Worm (Caenorhabditis elegans) whole organism, L2 larva: Measurements from ENCODE around the gene mvk-1.
A peak's percentile ranks its signal among the peaks of the same experiment; 100 is the strongest.

Experiments used
- C34F6.9 ChIP-seq: fragments of 150-350 bp; optimal IDR thresholded peaks from 2 replicates; lab custom pipeline; 2014; ENCODE audit warnings: missing biosample characterization, missing genetic modification characterization
- F13H6.1 ChIP-seq: sonication (generic microtip); optimal IDR thresholded peaks from 2 replicates; lab custom pipeline; 2016; ENCODE audit warnings: missing genetic modification characterization, missing compliant biosample characterization
- R02D3.7 ChIP-seq: fragments of 150-350 bp; optimal IDR thresholded peaks from 2 replicates; lab custom pipeline; 2014; ENCODE audit warnings: missing biosample characterization, missing genetic modification characterization
- Y55F3AM.14 ChIP-seq: fragments of 200-800 bp; sonication (Bioruptor generic); optimal IDR thresholded peaks from 2 replicates; lab custom pipeline; 2018; ENCODE audit warnings: mild to moderate bottlenecking, missing genetic modification characterization, missing compliant biosample characterization
- ZK546.5 ChIP-seq: sonication (generic microtip); optimal IDR thresholded peaks from 2 replicates; lab custom pipeline; 2017; ENCODE audit warnings: missing biosample characterization, missing genetic modification characterization
- alr-1 ChIP-seq: fragments of 150-350 bp; optimal IDR thresholded peaks from 2 replicates; lab custom pipeline; 2014; ENCODE audit warnings: missing biosample characterization, missing genetic modification characterization
- aly-2 ChIP-seq: fragments of 150-350 bp; optimal IDR thresholded peaks from 2 replicates; lab custom pipeline; 2014; ENCODE audit warnings: missing biosample characterization, missing genetic modification characterization
- ama-1 ChIP-seq: fragments of 150-350 bp; optimal IDR thresholded peaks from 2 replicates; lab custom pipeline; 2018; ENCODE audit warnings: inconsistent platforms
- blmp-1 ChIP-seq: sonication (generic microtip); optimal IDR thresholded peaks from 2 replicates; lab custom pipeline; 2017; ENCODE audit warnings: missing genetic modification characterization, mild to moderate bottlenecking, missing compliant biosample characterization, antibody characterized with exemption, moderate library complexity; ENCODE audit not compliant: insufficient read depth
- ceh-16 ChIP-seq: fragments of 150-350 bp; optimal IDR thresholded peaks from 2 replicates; lab custom pipeline; 2014; ENCODE audit warnings: missing biosample characterization, missing genetic modification characterization
- ceh-82 ChIP-seq: fragments of 150-350 bp; optimal IDR thresholded peaks from 2 replicates; lab custom pipeline; 2014; ENCODE audit warnings: missing biosample characterization, missing genetic modification characterization
- crh-2 ChIP-seq: sonication (generic microtip); optimal IDR thresholded peaks from 2 replicates; lab custom pipeline; 2017; ENCODE audit warnings: missing biosample characterization, missing genetic modification characterization
- dmd-4 ChIP-seq: sonication (generic microtip); optimal IDR thresholded peaks from 2 replicates; lab custom pipeline; 2017; ENCODE audit warnings: missing biosample characterization, missing genetic modification characterization
- egl-27 ChIP-seq: sonication (generic microtip); optimal IDR thresholded peaks from 3 replicates; lab custom pipeline; 2017; ENCODE audit warnings: missing biosample characterization, missing genetic modification reagents, missing genetic modification characterization
- elt-1 ChIP-seq: fragments of 150-350 bp; optimal IDR thresholded peaks from 2 replicates; lab custom pipeline; 2014; ENCODE audit warnings: missing biosample characterization, missing genetic modification characterization
- elt-3 ChIP-seq: sonication (generic microtip); optimal IDR thresholded peaks from 2 replicates; lab custom pipeline; 2017; ENCODE audit warnings: missing biosample characterization, missing genetic modification characterization
- fos-1 ChIP-seq: fragments of 150-350 bp; optimal IDR thresholded peaks from 2 replicates; lab custom pipeline; 2014; ENCODE audit warnings: missing biosample characterization, missing genetic modification characterization
- gmeb-1 ChIP-seq: fragments of 150-350 bp; optimal IDR thresholded peaks from 2 replicates; lab custom pipeline; 2014; ENCODE audit warnings: missing biosample characterization, missing genetic modification characterization
- lin-11 ChIP-seq: fragments of 150-350 bp; sonication (generic microtip); optimal IDR thresholded peaks from 2 replicates; lab custom pipeline; 2014; ENCODE audit warnings: missing biosample characterization, missing genetic modification characterization, inconsistent platforms, mixed read lengths
- lin-13 ChIP-seq: fragments of 150-350 bp; optimal IDR thresholded peaks from 2 replicates; lab custom pipeline; 2014; ENCODE audit warnings: missing biosample characterization, missing genetic modification reagents, missing genetic modification characterization
- lin-39 ChIP-seq: fragments of 150-350 bp; optimal IDR thresholded peaks from 2 replicates; lab custom pipeline; 2014; ENCODE audit warnings: missing biosample characterization, missing genetic modification reagents, missing genetic modification characterization
- lsy-2 ChIP-seq, 2 experiments: fragments of 150-350 bp in 1 of 2; sonication (generic microtip) in 1 of 2; optimal IDR thresholded peaks; 2 replicates each; lab custom pipeline; 2014 to 2017; ENCODE audit warnings: missing biosample characterization in 2 of 2, missing genetic modification characterization in 2 of 2
- mab-5 ChIP-seq: fragments of 150-350 bp; optimal IDR thresholded peaks from 2 replicates; lab custom pipeline; 2014; ENCODE audit warnings: missing biosample characterization, missing genetic modification characterization
- mbf-1 ChIP-seq: sonication (generic microtip); optimal IDR thresholded peaks from 2 replicates; lab custom pipeline; 2017; ENCODE audit warnings: missing biosample characterization, missing genetic modification characterization
- mdl-1 ChIP-seq, 2 experiments: fragments of 150-350 bp in 1 of 2; sonication (generic microtip) in 1 of 2; optimal IDR thresholded peaks; 2 replicates each; lab custom pipeline; 2017; ENCODE audit warnings: missing biosample characterization in 2 of 2, missing genetic modification characterization in 2 of 2
- nhr-10 ChIP-seq: sonication (generic microtip); optimal IDR thresholded peaks from 2 replicates; lab custom pipeline; 2017; ENCODE audit warnings: missing biosample characterization, missing genetic modification characterization
- nhr-11 ChIP-seq: fragments of 150-350 bp; optimal IDR thresholded peaks from 2 replicates; lab custom pipeline; 2014; ENCODE audit warnings: missing biosample characterization, missing genetic modification characterization
- nhr-12 ChIP-seq: fragments of 150-350 bp; optimal IDR thresholded peaks from 2 replicates; lab custom pipeline; 2014; ENCODE audit warnings: missing biosample characterization, missing genetic modification characterization
- nhr-129 ChIP-seq: fragments of 150-350 bp; optimal IDR thresholded peaks from 2 replicates; lab custom pipeline; 2014; ENCODE audit warnings: missing biosample characterization, missing genetic modification characterization
- nhr-21 ChIP-seq: fragments of 150-350 bp; optimal IDR thresholded peaks from 2 replicates; lab custom pipeline; 2014; ENCODE audit warnings: missing biosample characterization, missing genetic modification characterization
- nhr-23 ChIP-seq: fragments of 150-350 bp; optimal IDR thresholded peaks from 2 replicates; lab custom pipeline; 2014; ENCODE audit warnings: missing biosample characterization, missing genetic modification reagents, missing genetic modification characterization
- nhr-237 ChIP-seq: fragments of 150-350 bp; optimal IDR thresholded peaks from 2 replicates; lab custom pipeline; 2014; ENCODE audit warnings: missing biosample characterization, missing genetic modification characterization
- nhr-25 ChIP-seq: fragments of 150-350 bp; sonication (generic microtip); optimal IDR thresholded peaks from 3 replicates; lab custom pipeline; 2014; ENCODE audit warnings: missing biosample characterization, missing genetic modification characterization
- nhr-6 ChIP-seq: fragments of 150-350 bp; optimal IDR thresholded peaks from 2 replicates; lab custom pipeline; 2014; ENCODE audit warnings: missing biosample characterization, missing genetic modification characterization
- nhr-77 ChIP-seq: fragments of 150-350 bp; optimal IDR thresholded peaks from 2 replicates; lab custom pipeline; 2014; ENCODE audit warnings: missing biosample characterization, missing genetic modification characterization
- peb-1 ChIP-seq: fragments of 150-350 bp; optimal IDR thresholded peaks from 2 replicates; lab custom pipeline; 2014; ENCODE audit warnings: missing biosample characterization, missing genetic modification characterization
- sem-4 ChIP-seq: fragments of 150-350 bp; optimal IDR thresholded peaks from 2 replicates; lab custom pipeline; 2014; ENCODE audit warnings: missing biosample characterization, missing genetic modification reagents, missing genetic modification characterization
- skn-1 ChIP-seq: sonication (generic microtip); optimal IDR thresholded peaks from 2 replicates; lab custom pipeline; 2017; ENCODE audit warnings: missing biosample characterization, missing genetic modification characterization
- sma-3 ChIP-seq: sonication (generic microtip); optimal IDR thresholded peaks from 2 replicates; lab custom pipeline; 2016; ENCODE audit warnings: missing genetic modification reagents, missing genetic modification characterization, missing compliant biosample characterization
- sma-9 ChIP-seq, 2 experiments: fragments of 150-350 bp in 1 of 2; sonication (generic microtip) in 1 of 2; optimal IDR thresholded peaks; 2 replicates each; lab custom pipeline; 2014 to 2016; ENCODE audit warnings: missing genetic modification characterization in 2 of 2, mild to moderate bottlenecking in 1 of 2, missing biosample characterization in 1 of 2, missing compliant biosample characterization in 1 of 2, missing genetic modification reagents in 1 of 2, moderate library complexity in 1 of 2
- snpc-4 ChIP-seq: fragments of 150-350 bp; optimal IDR thresholded peaks from 2 replicates; lab custom pipeline; 2014; ENCODE audit warnings: missing biosample characterization, missing genetic modification characterization
- unc-39 ChIP-seq: fragments of 150-350 bp; optimal IDR thresholded peaks from 2 replicates; lab custom pipeline; 2014; ENCODE audit warnings: missing biosample characterization, missing genetic modification characterization
- unc-55 ChIP-seq: fragments of 150-350 bp; sonication (generic microtip); optimal IDR thresholded peaks from 3 replicates; lab custom pipeline; 2014; ENCODE audit warnings: missing biosample characterization, missing genetic modification reagents, missing genetic modification characterization
- unc-62 ChIP-seq: fragments of 150-350 bp; optimal IDR thresholded peaks from 2 replicates; lab custom pipeline; 2014; ENCODE audit warnings: missing biosample characterization, missing genetic modification reagents, missing genetic modification characterization
- ztf-1 ChIP-seq: fragments of 200-800 bp; sonication (Bioruptor generic); conservative IDR thresholded peaks from 2 replicates; pipeline ENCODE4 v1.3.6; 2022; ENCODE audit warnings: missing genetic modification characterization, missing compliant biosample characterization
- ztf-11 ChIP-seq: sonication (generic microtip); optimal IDR thresholded peaks from 2 replicates; lab custom pipeline; 2017; ENCODE audit warnings: missing biosample characterization, missing genetic modification characterization
- ztf-4 ChIP-seq: fragments of 150-350 bp; optimal IDR thresholded peaks from 2 replicates; lab custom pipeline; 2014; ENCODE audit warnings: missing biosample characterization, missing genetic modification characterization

mvk-1 gene

DNA sequence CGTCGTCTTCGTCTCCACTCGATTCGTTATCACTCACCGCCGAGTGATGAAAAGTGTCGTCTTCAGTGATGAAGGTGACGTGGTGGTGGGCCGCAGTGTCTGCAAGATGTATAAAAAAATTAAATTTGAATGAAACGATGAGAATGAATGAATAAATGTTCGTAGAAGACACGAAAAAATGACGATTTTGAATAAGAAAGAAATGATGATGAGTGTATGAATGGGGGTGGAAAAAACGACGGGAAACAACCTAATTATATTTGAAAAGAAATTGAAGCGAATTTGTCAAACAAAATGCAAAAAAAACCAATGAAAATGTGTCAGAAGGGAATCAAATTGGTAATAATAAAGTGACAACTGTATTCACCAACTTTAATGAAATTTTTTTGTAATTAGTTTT is at the start of gene mvk-1:
Gene mvk-1 (minus strand): TSS at position 101 of the 400 bp plus-strand sequence.
- TF ChIP-seq crh-2: no peak
- no peak for TF ChIP-seq unc-39 (tag; lab: Kevin White, UChicago)
- TF ChIP-seq fos-1 (tag; lab: Kevin White, UChicago): no peak
- TF ChIP-seq sem-4 (tag; lab: Kevin White, UChicago): no peak
- TF ChIP-seq lsy-2 (tag; optimal IDR thresholded peaks at IDR 0.05; lab: Kevin White, UChicago): peak in 1 of 2 experiments; percentile 9

- TF ChIP-seq lin-11 (tag; lab: Kevin White, UChicago) (no peak), nhr-6 (no peak), sma-9 (GFP tag; optimal IDR thresholded peaks at IDR 0.05; lab: Kevin White, UChicago) (no peak), sma-9 (tag; optimal IDR thresholded peaks at IDR 0.05; lab: Kevin White, UChicago) (no peak), nhr-12 (tag; lab: Kevin White, UChicago) (no peak), skn-1 (tag; lab: Kevin White, UChicago) (no peak), ZK546.5 (tag; lab: Kevin White, UChicago) (no peak), peb-1 (tag; lab: Kevin White, UChicago) (no peak), blmp-1 (no peak), ceh-16 (tag; lab: Kevin White, UChicago) (no peak), lin-13 (no peak), mab-5 (no peak), ztf-4 (tag; lab: Kevin White, UChicago) (no peak), egl-27 (tag; lab: Kevin White, UChicago) (no peak), ztf-11 (tag; lab: Kevin White, UChicago) (no peak), nhr-23 (no peak), nhr-11 (no peak)
- TF ChIP-seq, all 48 proteins: peak for 0
Observed at ce11 chrIII:6183118-6183517, 47.0 kb upstream of the mvk-1 start, which contains the start of gene nas-28. TSS of gene nas-28 (minus strand) at chrIII:6183218.

DNA sequence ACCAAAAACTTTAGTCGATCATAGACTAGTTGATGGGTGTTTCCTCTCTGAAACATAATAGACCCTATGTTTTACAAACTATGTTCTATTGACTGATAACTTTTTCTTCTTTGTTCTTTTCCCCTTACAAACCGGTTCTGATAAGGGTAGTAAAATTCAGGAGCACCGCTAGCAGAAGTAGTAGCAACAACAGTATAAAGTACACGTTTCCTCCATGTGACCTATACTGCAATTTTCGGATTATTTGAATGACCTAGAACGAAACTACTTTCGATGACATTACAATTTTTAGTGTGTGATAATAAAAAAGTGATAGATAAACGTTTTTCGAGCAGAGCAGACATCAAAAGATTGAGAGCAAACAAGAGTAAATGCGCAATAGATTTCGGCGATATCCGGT is 44.2 kb upstream of the mvk-1 start:
- TF ChIP-seq nhr-25 (no peak), ZK546.5 (tag; lab: Kevin White, UChicago) (no peak), egl-27 (tag; lab: Kevin White, UChicago) (no peak), nhr-21 (tag; lab: Kevin White, UChicago) (no peak), C34F6.9 (tag; lab: Kevin White, UChicago) (no peak), nhr-77 (tag; lab: Kevin White, UChicago) (no peak), nhr-6 (no peak), ztf-1 (GFP tag; lab: Robert Waterston, UW) (no peak), gmeb-1 (tag; lab: Kevin White, UChicago) (peak; percentile 36), R02D3.7 (tag; lab: Kevin White, UChicago) (no peak), peb-1 (tag; lab: Kevin White, UChicago) (no peak), crh-2 (peak; percentile 68), dmd-4 (tag; lab: Kevin White, UChicago) (no peak), ztf-11 (tag; lab: Kevin White, UChicago) (no peak), nhr-129 (tag; lab: Kevin White, UChicago) (peak; percentile 10), nhr-12 (tag; lab: Kevin White, UChicago) (no peak), Y55F3AM.14 (GFP tag; lab: Kevin White, UChicago) (no peak), mab-5 (no peak), lin-13 (no peak), mdl-1 (tag; optimal IDR thresholded peaks at IDR 0.05; lab: Kevin White, UChicago) (peak in 1 of 2 experiments; percentile 28), unc-55 (no peak), lsy-2 (tag; optimal IDR thresholded peaks at IDR 0.05; lab: Kevin White, UChicago) (no peak), fos-1 (tag; lab: Kevin White, UChicago) (peak; percentile 58), lin-39 (tag; lab: Kevin White, UChicago) (no peak), nhr-11 (no peak), nhr-237 (no peak), aly-2 (tag; lab: Kevin White, UChicago) (no peak), F13H6.1 (tag; lab: Kevin White, UChicago) (peak; percentile 57), sem-4 (tag; lab: Kevin White, UChicago) (no peak), alr-1 (no peak), sma-9 (GFP tag; optimal IDR thresholded peaks at IDR 0.05; lab: Kevin White, UChicago) (peak; percentile 66), sma-9 (tag; optimal IDR thresholded peaks at IDR 0.05; lab: Kevin White, UChicago) (no peak), lin-11 (tag; lab: Kevin White, UChicago) (no peak), nhr-10 (tag; lab: Kevin White, UChicago) (no peak), ceh-16 (tag; lab: Kevin White, UChicago) (no peak), elt-1 (tag; lab: Kevin White, UChicago) (no peak), ama-1 (lab: Kevin White, UChicago) (no peak), skn-1 (tag; lab: Kevin White, UChicago) (peak; percentile 34), unc-39 (tag; lab: Kevin White, UChicago) (no peak), elt-3 (tag; lab: Kevin White, UChicago) (no peak), mbf-1 (tag; lab: Kevin White, UChicago) (no peak), snpc-4 (tag; lab: Kevin White, UChicago) (no peak), blmp-1 (no peak), nhr-23 (no peak), unc-62 (GFP tag; lab: Kevin White, UChicago) (no peak), ceh-82 (no peak), sma-3 (peak; percentile 11)
